Worm (Caenorhabditis elegans) whole organism, mixed stage, embryonic: ENCODE data around the gene Y43F8B.28.

ENCODE experiments used
- bed-3 ChIP-seq: fragments of 200-800 bp; sonication (Bioruptor generic); optimal IDR thresholded peaks from 3 replicates; lab custom pipeline; 2018; ENCODE audit warnings: mild to moderate bottlenecking, missing genetic modification characterization, moderate library complexity, missing compliant biosample characterization
- ceh-39 ChIP-seq: fragments of 150-350 bp; optimal IDR thresholded peaks from 2 replicates; lab custom pipeline; 2014; ENCODE audit warnings: missing biosample characterization, missing genetic modification characterization
- ceh-83 ChIP-seq: fragments of 200-800 bp; sonication (Bioruptor generic); optimal IDR thresholded peaks from 2 replicates; lab custom pipeline; 2018; ENCODE audit warnings: mild to moderate bottlenecking, missing genetic modification characterization, missing compliant biosample characterization
- cnd-1 ChIP-seq: fragments of 200-800 bp; sonication (Bioruptor generic); optimal IDR thresholded peaks from 2 replicates; lab custom pipeline; 2018; ENCODE audit warnings: mild to moderate bottlenecking, missing genetic modification characterization, missing compliant biosample characterization
- drap-1 ChIP-seq: fragments of 200-800 bp; sonication (Bioruptor generic); optimal IDR thresholded peaks from 3 replicates; lab custom pipeline; 2018; ENCODE audit warnings: mild to moderate bottlenecking, missing genetic modification characterization, missing compliant biosample characterization
- elt-1 ChIP-seq: sonication (generic microtip); optimal IDR thresholded peaks from 2 replicates; lab custom pipeline; 2017; ENCODE audit warnings: missing genetic modification characterization, mild to moderate bottlenecking, missing compliant biosample characterization, antibody characterized with exemption, moderate library complexity, borderline replicate concordance; ENCODE audit not compliant: insufficient read depth
- elt-3 ChIP-seq: fragments of 150-350 bp; optimal IDR thresholded peaks from 2 replicates; lab custom pipeline; 2014; ENCODE audit warnings: missing biosample characterization, missing genetic modification characterization
- hlh-1 ChIP-seq: fragments of 150-350 bp; optimal IDR thresholded peaks from 2 replicates; lab custom pipeline; 2014; ENCODE audit warnings: missing biosample characterization, missing genetic modification reagents, missing genetic modification characterization
- lin-13 ChIP-seq: fragments of 150-350 bp; optimal IDR thresholded peaks from 2 replicates; lab custom pipeline; 2014; ENCODE audit warnings: missing biosample characterization, missing genetic modification characterization
- lsy-2 ChIP-seq: fragments of 150-350 bp; optimal IDR thresholded peaks from 2 replicates; lab custom pipeline; 2014; ENCODE audit warnings: missing biosample characterization, missing genetic modification characterization
- mls-2 ChIP-seq: sonication (generic microtip); optimal IDR thresholded peaks from 2 replicates; lab custom pipeline; 2016; ENCODE audit warnings: mild to moderate bottlenecking, missing genetic modification characterization, moderate library complexity, missing compliant biosample characterization
- snpc-4 ChIP-seq: fragments of 150-350 bp; optimal IDR thresholded peaks from 2 replicates; lab custom pipeline; 2014; ENCODE audit warnings: missing biosample characterization, missing genetic modification characterization
- tbx-8 ChIP-seq: fragments of 200-800 bp; sonication (Bioruptor generic); optimal IDR thresholded peaks from 2 replicates; lab custom pipeline; 2018; ENCODE audit warnings: mild to moderate bottlenecking, missing genetic modification characterization, moderate library complexity, missing compliant biosample characterization
- unc-39 ChIP-seq: fragments of 150-350 bp; optimal IDR thresholded peaks from 2 replicates; lab custom pipeline; 2014; ENCODE audit warnings: missing biosample characterization, missing genetic modification characterization
- unc-62 ChIP-seq: fragments of 150-350 bp; optimal IDR thresholded peaks from 2 replicates; lab custom pipeline; 2014; ENCODE audit warnings: missing biosample characterization, missing genetic modification reagents, missing genetic modification characterization
- zip-8 ChIP-seq: fragments of 150-350 bp; optimal IDR thresholded peaks from 2 replicates; lab custom pipeline; 2014; ENCODE audit warnings: missing biosample characterization, missing genetic modification characterization
- ztf-11 ChIP-seq: fragments of 150-350 bp; optimal IDR thresholded peaks from 2 replicates; lab custom pipeline; 2014; ENCODE audit warnings: missing biosample characterization, missing genetic modification characterization

Gene Y43F8B.28

ce11 chrV:19531034-19531433 lies 45.9 kb downstream of the Y43F8B.28 start:
- no peak for TF ChIP-seq elt-1 (tag; lab: Kevin White, UChicago)
- no peak for TF ChIP-seq lsy-2 (tag; lab: Kevin White, UChicago)
- no peak for TF ChIP-seq lin-13
- no peak for TF ChIP-seq hlh-1 (tag; lab: Kevin White, UChicago)
- no peak for TF ChIP-seq unc-39
- TF ChIP-seq unc-62 (GFP tag; lab: Kevin White, UChicago) = no peak
- no peak for TF ChIP-seq bed-3
- TF ChIP-seq cnd-1 (tag; lab: Kevin White, UChicago) = no peak
- TF ChIP-seq drap-1 (GFP tag; lab: Kevin White, UChicago) = no peak
- TF ChIP-seq elt-3 = no peak
- no peak for TF ChIP-seq mls-2 (tag; lab: Kevin White, UChicago)
- no peak for TF ChIP-seq tbx-8
- no peak for TF ChIP-seq snpc-4 (tag; lab: Kevin White, UChicago)

ce11 chrV:19533010-19533409 lies 47.9 kb downstream of the Y43F8B.28 start, which contains the start of gene Y43F8B.2:
Gene Y43F8B.2 (minus strand): TSS chrV:19533110.
- TF ChIP-seq ztf-11 (no peak), snpc-4 (tag; lab: Kevin White, UChicago) (no peak), ceh-39 (tag; lab: Kevin White, UChicago) (no peak)

- TF ChIP-seq zip-8 (peak; percentile 31), ceh-83 (GFP tag; lab: Kevin White, UChicago) (no peak)
Observed at ce11 chrV:19533480-19533879, 48.4 kb downstream of the Y43F8B.28 start.
